Worm (Caenorhabditis elegans): ENCODE measurements around the gene thn-2.
A peak's percentile ranks its signal among the peaks of the same experiment; 100 is the strongest.

thn-2 gene

ce11 chrIV:12371340-12371739 lies 11.6 kb upstream of the thn-2 start:
- TF ChIP-seq dao-5 (tag; optimal IDR thresholded peaks at IDR 0.05): no peak
- TF ChIP-seq him-1 (tag; optimal IDR thresholded peaks at IDR 0.05): no peak
- no peak for TF ChIP-seq W03F9.2 (tag; optimal IDR thresholded peaks at IDR 0.05)

ce11 chrIV:12371879-12372278 lies 11.1 kb upstream of the thn-2 start, which contains the start of gene wdr-46:
TSS of gene wdr-46 (plus strand) at chrIV:12372253.
- TF ChIP-seq dao-5 (tag; optimal IDR thresholded peaks at IDR 0.05) (no peak), him-1 (tag; optimal IDR thresholded peaks at IDR 0.05) (peak; percentile 70), W03F9.2 (tag; optimal IDR thresholded peaks at IDR 0.05) (peak; percentile 86)

ce11 chrIV:12376021-12376420 lies 6.9 kb upstream of the thn-2 start, which contains the start of gene atz-1:
TSS of gene atz-1 (minus strand) at chrIV:12376121.
- no peak for TF ChIP-seq W03F9.2 (tag; optimal IDR thresholded peaks at IDR 0.05)
- TF ChIP-seq dao-5 (tag; optimal IDR thresholded peaks at IDR 0.05): no peak
- no peak for TF ChIP-seq him-1 (tag; optimal IDR thresholded peaks at IDR 0.05)

- no peak for TF ChIP-seq W03F9.2 (tag; optimal IDR thresholded peaks at IDR 0.05)
- no peak for TF ChIP-seq him-1 (tag; optimal IDR thresholded peaks at IDR 0.05)
- no peak for TF ChIP-seq dao-5 (tag; optimal IDR thresholded peaks at IDR 0.05)
Observed at ce11 chrIV:12378919-12379318, 4.1 kb upstream of the thn-2 start.

ce11 chrIV:12379784-12380183 lies 3.2 kb upstream of the thn-2 start, which contains the start of gene thn-1:
TSS of gene thn-1 (plus strand) at chrIV:12380084.
- TF ChIP-seq W03F9.2 (tag; optimal IDR thresholded peaks at IDR 0.05): no peak
- no peak for TF ChIP-seq dao-5 (tag; optimal IDR thresholded peaks at IDR 0.05)
- no peak for TF ChIP-seq him-1 (tag; optimal IDR thresholded peaks at IDR 0.05)

ce11 chrIV:12385061-12385460 lies 2.1 kb downstream of the thn-2 start, which contains the start of gene F28D1.6:
TSS of gene F28D1.6 (minus strand) at chrIV:12385161.
- TF ChIP-seq him-1 (tag; optimal IDR thresholded peaks at IDR 0.05) (no peak), dao-5 (tag; optimal IDR thresholded peaks at IDR 0.05) (no peak)

ce11 chrIV:12389951-12390350 lies 7.0 kb downstream of the thn-2 start, which contains the start of gene spe-45:
TSS of gene spe-45 (minus strand) at chrIV:12390095.
- TF ChIP-seq W03F9.2 (tag; optimal IDR thresholded peaks at IDR 0.05) (no peak), him-1 (tag; optimal IDR thresholded peaks at IDR 0.05) (no peak), dao-5 (tag; optimal IDR thresholded peaks at IDR 0.05) (no peak)

ce11 chrIV:12391003-12391637 lies 8.2 kb downstream of the thn-2 start, which contains the start of the genes rps-23 and dpm-3:
TSS of gene rps-23 (minus strand) at chrIV:12391053.
TSS of gene dpm-3 (plus strand) at chrIV:12391587.
- TF ChIP-seq him-1 (tag; optimal IDR thresholded peaks at IDR 0.05): peak; percentile 87
- peak; percentile 94 for TF ChIP-seq W03F9.2 (tag; optimal IDR thresholded peaks at IDR 0.05)
- no peak for TF ChIP-seq dao-5 (tag; optimal IDR thresholded peaks at IDR 0.05)

ce11 chrIV:12396645-12397258 lies 13.8 kb downstream of the thn-2 start:
- no peak for TF ChIP-seq dao-5 (tag; optimal IDR thresholded peaks at IDR 0.05)
- no peak for TF ChIP-seq him-1 (tag; optimal IDR thresholded peaks at IDR 0.05)
- TF ChIP-seq W03F9.2 (tag; optimal IDR thresholded peaks at IDR 0.05): no peak

ce11 chrIV:12398437-12398836 lies 15.5 kb downstream of the thn-2 start, which contains the start of gene acs-20:
TSS of gene acs-20 (minus strand) at chrIV:12398706.
- TF ChIP-seq him-1 (tag; optimal IDR thresholded peaks at IDR 0.05) (no peak), W03F9.2 (tag; optimal IDR thresholded peaks at IDR 0.05) (no peak)

- TF ChIP-seq dao-5 (tag; optimal IDR thresholded peaks at IDR 0.05) (no peak), him-1 (tag; optimal IDR thresholded peaks at IDR 0.05) (no peak), W03F9.2 (tag; optimal IDR thresholded peaks at IDR 0.05) (no peak)
Observed at ce11 chrIV:12399983-12400382, 17.0 kb downstream of the thn-2 start.

ce11 chrIV:12403440-12403839 lies 20.5 kb downstream of the thn-2 start:
- TF ChIP-seq him-1 (tag; optimal IDR thresholded peaks at IDR 0.05): no peak
- no peak for TF ChIP-seq W03F9.2 (tag; optimal IDR thresholded peaks at IDR 0.05)
- TF ChIP-seq dao-5 (tag; optimal IDR thresholded peaks at IDR 0.05): no peak

ce11 chrIV:12404137-12404536 lies 21.2 kb downstream of the thn-2 start, which contains the start of gene gex-3:
TSS of gene gex-3 (plus strand) at chrIV:12404431.
- TF ChIP-seq W03F9.2 (tag; optimal IDR thresholded peaks at IDR 0.05) (peak; percentile 94), him-1 (tag; optimal IDR thresholded peaks at IDR 0.05) (no peak)

ce11 chrIV:12408625-12409024 lies 25.7 kb downstream of the thn-2 start, which contains the start of gene dsb-1:
TSS of gene dsb-1 (plus strand) at chrIV:12408925.
- TF ChIP-seq him-1 (tag; optimal IDR thresholded peaks at IDR 0.05) (no peak), dao-5 (tag; optimal IDR thresholded peaks at IDR 0.05) (no peak), W03F9.2 (tag; optimal IDR thresholded peaks at IDR 0.05) (no peak)

All from whole organism, L4/young adult.